Worm (Caenorhabditis elegans) whole organism, young adult: ENCODE measurements around the gene R02E12.5.

ENCODE experiments used
- F22D6.2 ChIP-seq: sonication (generic microtip); optimal IDR thresholded peaks from 2 replicates; lab custom pipeline; 2016; ENCODE audit warnings: mild to moderate bottlenecking, missing genetic modification characterization, missing compliant biosample characterization
- ama-1 ChIP-seq, 3 experiments: fragments of 150-350 bp in 1 of 3; sonication (generic microtip) in 2 of 3; optimal IDR thresholded peaks; 2 replicates each; lab custom pipeline; 2014 to 2018; ENCODE audit warnings: missing biosample characterization in 2 of 3, missing genetic modification characterization in 2 of 3, missing genetic modification reagents in 2 of 3
- ceh-100 ChIP-seq: fragments of 200-800 bp; sonication (Bioruptor generic); IDR thresholded peaks from 2 replicates; pipeline ENCODE4 v1.3.6; 2022; ENCODE audit warnings: missing genetic modification reagents, missing genetic modification characterization, missing compliant biosample characterization
- die-1 ChIP-seq: sonication (generic microtip); optimal IDR thresholded peaks from 2 replicates; lab custom pipeline; 2016; ENCODE audit warnings: missing genotype, mild to moderate bottlenecking, missing genetic modification characterization, missing compliant biosample characterization
- efl-1 ChIP-seq: fragments of 150-350 bp; optimal IDR thresholded peaks from 2 replicates; lab custom pipeline; 2014; ENCODE audit warnings: missing biosample characterization, missing genetic modification reagents, missing genetic modification characterization
- egrh-3 ChIP-seq: fragments of 200-800 bp; sonication (Bioruptor generic); IDR thresholded peaks from 2 replicates; pipeline ENCODE4 v1.3.6; 2022; ENCODE audit warnings: missing genetic modification reagents, missing genetic modification characterization, missing compliant biosample characterization
- lin-35 ChIP-seq, 3 experiments: fragments of 150-350 bp in 2 of 3; sonication (generic microtip) in 1 of 3; optimal IDR thresholded peaks; 2 replicates each; lab custom pipeline; 2014 to 2018; ENCODE audit warnings: missing biosample characterization in 3 of 3, missing genetic modification characterization in 3 of 3, missing genetic modification reagents in 3 of 3
- pha-4 ChIP-seq: fragments of 150-350 bp; sonication (generic microtip); optimal IDR thresholded peaks from 2 replicates; lab custom pipeline; 2014; ENCODE audit warnings: missing biosample characterization, missing genetic modification reagents, missing genetic modification characterization
- snpc-4 ChIP-seq, 5 experiments: fragments of 150-350 bp in 1 of 5; sonication (generic microtip) in 4 of 5; optimal IDR thresholded peaks; 2 replicates each; lab custom pipeline; 2014 to 2018; ENCODE audit warnings: missing genetic modification characterization in 5 of 5, missing biosample characterization in 3 of 5, antibody characterized with exemption in 2 of 5, mild to moderate bottlenecking in 2 of 5, missing compliant biosample characterization in 2 of 5, missing genotype in 2 of 5, moderate library complexity in 2 of 5, missing genetic modification reagents in 1 of 5
- tbx-9 ChIP-seq: sonication (generic microtip); optimal IDR thresholded peaks from 2 replicates; lab custom pipeline; 2016; ENCODE audit warnings: borderline replicate concordance, missing genetic modification characterization, inconsistent platforms, missing compliant biosample characterization
- ztf-3 ChIP-seq: fragments of 200-800 bp; sonication (Bioruptor generic); optimal IDR thresholded peaks from 2 replicates; lab custom pipeline; 2018; ENCODE audit warnings: mild to moderate bottlenecking, missing genetic modification characterization, missing compliant biosample characterization

DNA sequence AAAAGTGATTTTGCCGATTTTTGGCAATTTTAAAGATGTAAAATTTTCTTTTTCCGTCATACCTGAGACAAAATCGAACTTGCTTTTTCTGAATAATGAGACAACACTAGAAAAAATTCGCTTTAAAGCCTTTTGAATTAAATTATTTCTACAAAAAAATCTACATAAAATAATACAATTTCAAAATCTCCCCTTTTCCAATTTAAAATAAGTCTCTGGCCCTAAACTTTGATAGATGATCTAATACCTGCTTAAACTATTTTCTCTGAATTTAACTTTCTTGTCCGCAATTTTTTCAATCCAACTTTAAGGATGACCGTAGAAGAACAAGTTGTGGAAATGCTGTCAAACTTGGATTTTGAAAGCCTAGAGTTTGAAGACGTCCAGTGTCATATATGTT lies 6.1 kb downstream of the R02E12.5 start, which contains the start of gene R02E12.12:
- TF ChIP-seq ama-1 (optimal IDR thresholded peaks at IDR 0.05; lab: Kevin White, UChicago) (no peak), ama-1 (GFP tag; optimal IDR thresholded peaks at IDR 0.05; lab: Kevin White, UChicago) (no peak), F22D6.2 (tag; lab: Kevin White, UChicago) (no peak), ztf-3 (GFP tag; lab: Kevin White, UChicago) (no peak), ceh-100 (GFP tag; lab: Robert Waterston, UW) (no peak), die-1 (tag; lab: Kevin White, UChicago) (no peak), egrh-3 (GFP tag; lab: Robert Waterston, UW) (no peak), efl-1 (GFP tag; lab: Kevin White, UChicago) (no peak), lin-35 (GFP tag; optimal IDR thresholded peaks at IDR 0.05; lab: Kevin White, UChicago) (no peak), snpc-4 (GFP tag; optimal IDR thresholded peaks at IDR 0.05; lab: Kevin White, UChicago) (no peak), snpc-4 (tag; optimal IDR thresholded peaks at IDR 0.05; lab: Kevin White, UChicago) (no peak), tbx-9 (tag; lab: Kevin White, UChicago) (no peak), pha-4 (tag; lab: Kevin White, UChicago) (no peak)
